Worm (Caenorhabditis elegans): ENCODE data around the gene C25F9.4.

DNA sequence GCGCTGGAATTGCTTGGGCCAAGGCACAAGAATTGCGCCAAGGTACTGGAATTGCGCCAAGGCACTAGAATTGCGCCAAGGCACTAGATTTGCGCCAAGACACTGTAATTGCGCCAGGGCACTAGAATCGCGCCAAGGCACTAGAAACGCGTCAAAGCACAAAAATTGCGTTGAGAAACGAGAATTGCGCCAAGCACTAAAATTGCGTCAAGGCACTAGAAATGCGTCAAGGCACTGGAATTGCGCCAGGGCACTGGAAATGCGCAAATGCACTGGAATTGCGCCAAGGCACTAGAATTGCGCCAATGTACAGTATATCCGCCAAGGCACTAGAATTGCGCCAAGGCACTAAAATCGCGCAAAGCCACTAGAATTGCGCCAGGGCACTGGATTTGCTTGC is 44.6 kb downstream of the C25F9.4 start:
- TF ChIP-seq W03F9.2 (tag; optimal IDR thresholded peaks at IDR 0.05) (no peak), him-1 (tag; optimal IDR thresholded peaks at IDR 0.05) (no peak)
